Fruit fly (Drosophila melanogaster) whole organism, prepupa: ENCODE data around the gene CG42544.
A peak's percentile ranks its signal among the peaks of the same experiment; 100 is the strongest.

Experiments
- CG10631 ChIP-seq: fragments of 200-800 bp; sonication (Bioruptor generic); optimal IDR thresholded peaks from 2 replicates; lab custom pipeline; 2016; ENCODE audit warnings: missing biosample characterization, missing genetic modification characterization
- CG10669 ChIP-seq: fragments of 200-800 bp; sonication (Bioruptor generic); optimal IDR thresholded peaks from 3 replicates; lab custom pipeline; 2018; ENCODE audit warnings: missing biosample characterization, mild to moderate bottlenecking, missing genetic modification characterization, moderate library complexity
- CG11294 ChIP-seq: fragments of 200-800 bp; sonication (Bioruptor generic); IDR thresholded peaks from 2 replicates; pipeline ENCODE4 v1.3.6; 2022; ENCODE audit warnings: missing biosample characterization, missing genetic modification characterization
- CG11762 ChIP-seq: fragments of 200-800 bp; sonication (Bioruptor generic); optimal IDR thresholded peaks from 3 replicates; lab custom pipeline; 2016; ENCODE audit warnings: missing biosample characterization, missing genetic modification characterization; ENCODE audit not compliant: insufficient read depth
- CG1621 ChIP-seq: fragments of 200-800 bp; sonication (Bioruptor generic); optimal IDR thresholded peaks from 3 replicates; lab custom pipeline; 2018; ENCODE audit warnings: missing biosample characterization, mild to moderate bottlenecking, missing genetic modification characterization
- CG16779 ChIP-seq: fragments of 200-800 bp; sonication (Bioruptor generic); optimal IDR thresholded peaks from 3 replicates; lab custom pipeline; 2017; ENCODE audit warnings: missing biosample characterization, mild to moderate bottlenecking, missing genetic modification characterization
- CG3032 ChIP-seq: fragments of 200-800 bp; optimal IDR thresholded peaks from 2 replicates; lab custom pipeline; 2019; ENCODE audit warnings: missing biosample characterization, mild to moderate bottlenecking, missing genetic modification characterization, moderate library complexity
- CG32006 ChIP-seq: fragments of 200-800 bp; sonication (Bioruptor generic); optimal IDR thresholded peaks from 3 replicates; lab custom pipeline; 2017; ENCODE audit warnings: missing biosample characterization, mild to moderate bottlenecking, missing genetic modification characterization
- CG3919 ChIP-seq: fragments of 200-800 bp; sonication (Bioruptor generic); optimal IDR thresholded peaks from 3 replicates; lab custom pipeline; 2016; ENCODE audit warnings: missing biosample characterization, missing genetic modification characterization
- CG6163 ChIP-seq: fragments of 200-800 bp; sonication (Bioruptor generic); IDR thresholded peaks from 3 replicates; pipeline ENCODE4 v1.3.6; 2022; ENCODE audit warnings: missing biosample characterization, missing genetic modification characterization
- CG6276 ChIP-seq: fragments of 200-800 bp; sonication (Bioruptor generic); optimal IDR thresholded peaks from 2 replicates; lab custom pipeline; 2017; ENCODE audit warnings: missing biosample characterization, mild to moderate bottlenecking, missing genetic modification characterization
- CG6808 ChIP-seq: fragments of 200-800 bp; sonication (Bioruptor generic); optimal IDR thresholded peaks from 3 replicates; lab custom pipeline; 2017; ENCODE audit warnings: missing biosample characterization, missing genetic modification characterization, mild to moderate bottlenecking, moderate library complexity, missing genetic modification reagents
- CG6854 ChIP-seq: fragments of 200-800 bp; sonication (Bioruptor generic); optimal IDR thresholded peaks from 2 replicates; lab custom pipeline; 2017; ENCODE audit warnings: missing biosample characterization, mild to moderate bottlenecking, missing genetic modification characterization
- CG7368 ChIP-seq: fragments of 200-800 bp; sonication (Bioruptor generic); optimal IDR thresholded peaks from 3 replicates; lab custom pipeline; 2016; ENCODE audit warnings: missing biosample characterization, missing genetic modification characterization
- CG8119 ChIP-seq: fragments of 200-800 bp; sonication (Bioruptor generic); IDR thresholded peaks from 3 replicates; pipeline ENCODE4 v1.3.6; 2022; ENCODE audit warnings: missing biosample characterization, missing genetic modification characterization
- CG8319 ChIP-seq: fragments of 200-800 bp; sonication (Bioruptor generic); optimal IDR thresholded peaks from 3 replicates; lab custom pipeline; 2016; ENCODE audit warnings: missing biosample characterization, missing genetic modification characterization
- CG8632 ChIP-seq: fragments of 200-800 bp; sonication (Bioruptor generic); optimal IDR thresholded peaks from 3 replicates; lab custom pipeline; 2016; ENCODE audit warnings: missing biosample characterization, missing genetic modification characterization
- CG9139 ChIP-seq: fragments of 200-800 bp; sonication (Bioruptor generic); optimal IDR thresholded peaks from 3 replicates; lab custom pipeline; 2017; ENCODE audit warnings: missing biosample characterization, mild to moderate bottlenecking, missing genetic modification characterization
- Eip78C ChIP-seq: fragments of 200-800 bp; sonication (Bioruptor generic); peaks from one replicate; lab custom pipeline; 2016; ENCODE audit warnings: missing biosample characterization, missing genetic modification characterization
- Eip93F ChIP-seq: fragments of 200-800 bp; sonication (Bioruptor generic); optimal IDR thresholded peaks from 2 replicates; lab custom pipeline; 2016; ENCODE audit warnings: missing biosample characterization, mild to moderate bottlenecking, missing genetic modification characterization
- Ets21C ChIP-seq: fragments of 200-800 bp; sonication (Bioruptor generic); optimal IDR thresholded peaks from 3 replicates; lab custom pipeline; 2016; ENCODE audit warnings: missing biosample characterization, missing genetic modification characterization
- Ets96B ChIP-seq: fragments of 200-800 bp; optimal IDR thresholded peaks from 2 replicates; lab custom pipeline; 2019; ENCODE audit warnings: missing biosample characterization, mild to moderate bottlenecking, missing genetic modification characterization, moderate library complexity
- Gug ChIP-seq: fragments of 200-800 bp; sonication (Bioruptor generic); IDR thresholded peaks from 2 replicates; pipeline ENCODE4 v1.3.6; 2022; ENCODE audit warnings: missing biosample characterization, missing genetic modification characterization
- Hr39 ChIP-seq: fragments of 200-800 bp; sonication (Bioruptor generic); optimal IDR thresholded peaks from 2 replicates; lab custom pipeline; 2016; ENCODE audit warnings: missing biosample characterization, missing genetic modification characterization
- Lpt ChIP-seq: fragments of 200-800 bp; sonication (Bioruptor generic); optimal IDR thresholded peaks from 3 replicates; lab custom pipeline; 2016; ENCODE audit warnings: missing biosample characterization, missing genetic modification characterization
- OdsH ChIP-seq: fragments of 200-800 bp; sonication (Bioruptor generic); optimal IDR thresholded peaks from 3 replicates; lab custom pipeline; 2016; ENCODE audit warnings: missing biosample characterization, missing genetic modification characterization
- Smox ChIP-seq: fragments of 200-800 bp; sonication (Bioruptor generic); optimal IDR thresholded peaks from 3 replicates; lab custom pipeline; 2016; ENCODE audit warnings: missing biosample characterization, missing genetic modification characterization
- Sox14 ChIP-seq: fragments of 200-800 bp; sonication (Bioruptor generic); optimal IDR thresholded peaks from 3 replicates; lab custom pipeline; 2016; ENCODE audit warnings: missing biosample characterization, missing genetic modification characterization
- Sox15 ChIP-seq: fragments of 200-800 bp; sonication (Bioruptor generic); optimal IDR thresholded peaks from 3 replicates; lab custom pipeline; 2016; ENCODE audit warnings: missing biosample characterization, missing genetic modification characterization
- achi ChIP-seq: fragments of 200-800 bp; sonication (Bioruptor generic); optimal IDR thresholded peaks from 3 replicates; lab custom pipeline; 2016; ENCODE audit warnings: missing biosample characterization, missing genetic modification characterization
- acj6 ChIP-seq: fragments of 200-800 bp; sonication (Bioruptor generic); optimal IDR thresholded peaks from 3 replicates; lab custom pipeline; 2016; ENCODE audit warnings: missing biosample characterization, missing genetic modification characterization
- cyc ChIP-seq: fragments of 200-800 bp; sonication (Bioruptor generic); optimal IDR thresholded peaks from 3 replicates; lab custom pipeline; 2016; ENCODE audit warnings: missing biosample characterization, missing genetic modification characterization
- dsx ChIP-seq: fragments of 200-800 bp; optimal IDR thresholded peaks from 3 replicates; lab custom pipeline; 2019; ENCODE audit warnings: missing biosample characterization, mild to moderate bottlenecking, missing genetic modification characterization, moderate library complexity; ENCODE audit not compliant: poor library complexity, severe bottlenecking
- esn ChIP-seq: fragments of 200-800 bp; sonication (Bioruptor generic); optimal IDR thresholded peaks from 2 replicates; lab custom pipeline; 2016; ENCODE audit warnings: missing biosample characterization, mild to moderate bottlenecking, missing genetic modification characterization, moderate library complexity
- fd59A ChIP-seq: fragments of 200-800 bp; sonication (Bioruptor generic); optimal IDR thresholded peaks from 2 replicates; lab custom pipeline; 2017; ENCODE audit warnings: missing biosample characterization, mild to moderate bottlenecking, missing genetic modification characterization, missing genetic modification reagents
- net ChIP-seq: fragments of 200-800 bp; sonication (Bioruptor generic); optimal IDR thresholded peaks from 3 replicates; lab custom pipeline; 2016; ENCODE audit warnings: missing biosample characterization, missing genetic modification characterization
- pdm3 ChIP-seq: fragments of 200-800 bp; sonication (Bioruptor generic); optimal IDR thresholded peaks from 3 replicates; lab custom pipeline; 2016; ENCODE audit warnings: missing biosample characterization, missing genetic modification characterization
- salr ChIP-seq, 2 experiments: fragments of 200-800 bp; sonication (Bioruptor generic); optimal IDR thresholded peaks; 3 replicates each; lab custom pipeline; 2016 to 2018; ENCODE audit warnings: missing biosample characterization in 2 of 2, missing genetic modification characterization in 2 of 2, mild to moderate bottlenecking in 1 of 2
- svp ChIP-seq: fragments of 200-800 bp; sonication (Bioruptor generic); peaks from one replicate; lab custom pipeline; 2016; ENCODE audit warnings: missing biosample characterization, missing genetic modification characterization
- topi ChIP-seq: fragments of 200-800 bp; sonication (Bioruptor generic); optimal IDR thresholded peaks from 3 replicates; lab custom pipeline; 2016; ENCODE audit warnings: missing biosample characterization, missing genetic modification characterization
- vri ChIP-seq: fragments of 200-800 bp; sonication (Bioruptor generic); optimal IDR thresholded peaks from 3 replicates; lab custom pipeline; 2016; ENCODE audit warnings: missing biosample characterization, mild to moderate bottlenecking, missing genetic modification characterization

The CG42544 gene

DNA sequence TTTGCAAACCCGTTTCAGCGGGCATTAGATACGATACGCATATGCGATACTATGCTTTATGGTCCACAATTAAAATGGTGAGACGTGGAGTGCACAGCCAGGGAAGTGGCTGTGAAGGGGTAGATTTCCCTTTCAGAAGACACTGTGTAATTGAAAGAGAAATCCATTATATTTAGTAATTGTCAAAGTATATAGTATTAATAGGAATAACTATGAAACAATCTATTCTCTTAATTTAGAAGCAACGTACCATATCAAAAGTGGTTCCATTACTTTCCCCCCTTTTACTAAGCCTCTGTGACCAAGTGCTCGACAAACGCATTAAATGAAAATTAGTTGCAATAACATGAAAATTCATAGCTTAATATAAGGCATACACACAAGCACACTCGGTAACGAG is 26.3 kb downstream of the CG42544 start (continued):
- TF ChIP-seq cyc (GFP tag; lab: Kevin White, UChicago) = no peak
- TF ChIP-seq CG1621 (tag; lab: Kevin White, UChicago) = no peak
- no peak for TF ChIP-seq achi (GFP tag; lab: Kevin White, UChicago)
- TF ChIP-seq Lpt (GFP tag; lab: Kevin White, UChicago) = no peak
- no peak for TF ChIP-seq Ets96B (tag; lab: Kevin White, UChicago)
- TF ChIP-seq acj6 (GFP tag; lab: Kevin White, UChicago) = no peak
- TF ChIP-seq CG6854 (GFP tag; lab: Kevin White, UChicago) = no peak
- TF ChIP-seq Smox (GFP tag; lab: Kevin White, UChicago) = no peak
- no peak for TF ChIP-seq CG10631
- no peak for TF ChIP-seq CG8632 (GFP tag; lab: Kevin White, UChicago)
- TF ChIP-seq CG7368 = no peak
- TF ChIP-seq topi (GFP tag; lab: Kevin White, UChicago) = no peak
- TF ChIP-seq vri (GFP tag; lab: Kevin White, UChicago) = no peak
- no peak for TF ChIP-seq CG16779 (tag; lab: Kevin White, UChicago)
- TF ChIP-seq CG11294 = no peak
- TF ChIP-seq pdm3 (GFP tag; lab: Kevin White, UChicago) = peak; percentile 26
- no peak for TF ChIP-seq CG8319
- TF ChIP-seq Hr39 = no peak
- TF ChIP-seq dsx (GFP tag; lab: Kevin White, UChicago) = no peak
- TF ChIP-seq CG6163 (GFP tag; lab: Robert Waterston, UW) = 0 out of 3 replicates have a peak, but pooled peaks have one; percentile 18
- TF ChIP-seq net (GFP tag; lab: Kevin White, UChicago) = no peak
- TF ChIP-seq CG10669 (GFP tag; lab: Kevin White, UChicago) = no peak
- no peak for TF ChIP-seq Sox14
- peak; percentile 78 for TF ChIP-seq CG32006 (GFP tag; lab: Kevin White, UChicago)
- TF ChIP-seq, all 60 proteins: peak for 14

- TF ChIP-seq pdm3 (GFP tag; lab: Kevin White, UChicago) (no peak), Eip78C (GFP tag; lab: Kevin White, UChicago) (peak; percentile 48), CG11762 (GFP tag; lab: Kevin White, UChicago) (no peak), CG10631 (peak; percentile 0), Lpt (GFP tag; lab: Kevin White, UChicago) (no peak), esn (GFP tag; lab: Kevin White, UChicago) (peak; percentile 22), Hr39 (no peak), CG8632 (GFP tag; lab: Kevin White, UChicago) (no peak), OdsH (GFP tag; lab: Kevin White, UChicago) (no peak), svp (GFP tag; lab: Kevin White, UChicago) (peak; percentile 26), Sox15 (no peak), CG6276 (GFP tag; lab: Kevin White, UChicago) (no peak), CG8119 (no peak), Ets21C (no peak), vri (GFP tag; lab: Kevin White, UChicago) (peak; percentile 28), salr (GFP tag; optimal IDR thresholded peaks at IDR 0.05; lab: Kevin White, UChicago) (no peak), fd59A (no peak), Smox (GFP tag; lab: Kevin White, UChicago) (no peak), CG3032 (tag; lab: Kevin White, UChicago) (no peak), cyc (GFP tag; lab: Kevin White, UChicago) (no peak), Eip93F (GFP tag; lab: Kevin White, UChicago) (no peak), topi (GFP tag; lab: Kevin White, UChicago) (no peak), CG6808 (GFP tag; lab: Kevin White, UChicago) (no peak), CG9139 (no peak), Gug (GFP tag; lab: Robert Waterston, UW) (no peak), CG3919 (GFP tag; lab: Kevin White, UChicago) (no peak)
These were observed 30.2 kb downstream of the CG42544 start for dm6 chr3R:7334613-7335012.
